Worm (Caenorhabditis elegans) whole organism, early embryonic: ENCODE measurements around the gene srz-6.

Experiments used
- F13C5.2 ChIP-seq: sonication (generic microtip); optimal IDR thresholded peaks from 2 replicates; lab custom pipeline; 2017; ENCODE audit warnings: mild to moderate bottlenecking, missing genetic modification characterization, inconsistent platforms, missing compliant biosample characterization
- aly-1 ChIP-seq: sonication (generic microtip); optimal IDR thresholded peaks from 2 replicates; lab custom pipeline; 2016; ENCODE audit warnings: missing genetic modification characterization, missing compliant biosample characterization
- ama-1 ChIP-seq: fragments of 150-350 bp; optimal IDR thresholded peaks from 2 replicates; lab custom pipeline; 2014
- ceh-13 ChIP-seq: fragments of 200-800 bp; sonication (Bioruptor generic); optimal IDR thresholded peaks from 2 replicates; lab custom pipeline; 2018; ENCODE audit warnings: mild to moderate bottlenecking, missing genetic modification characterization, missing compliant biosample characterization
- ceh-36 ChIP-seq: sonication (generic microtip); optimal IDR thresholded peaks from 2 replicates; lab custom pipeline; 2016; ENCODE audit warnings: missing genetic modification characterization, inconsistent platforms, missing compliant biosample characterization
- ets-7 ChIP-seq: sonication (generic microtip); optimal IDR thresholded peaks from 2 replicates; lab custom pipeline; 2016; ENCODE audit warnings: missing genotype, missing genetic modification characterization, missing compliant biosample characterization
- hmbx-1 ChIP-seq: sonication (generic microtip); optimal IDR thresholded peaks from 2 replicates; lab custom pipeline; 2016; ENCODE audit warnings: mild to moderate bottlenecking, missing genetic modification characterization, missing compliant biosample characterization
- hmg-4 ChIP-seq: fragments of 200-800 bp; sonication (Bioruptor generic); optimal IDR thresholded peaks from 2 replicates; lab custom pipeline; 2018; ENCODE audit warnings: mild to moderate bottlenecking, missing genetic modification characterization, missing compliant biosample characterization
- scrt-1 ChIP-seq: fragments of 200-800 bp; sonication (Bioruptor generic); IDR thresholded peaks from 2 replicates; pipeline ENCODE4 v1.3.6; 2022; ENCODE audit warnings: missing genetic modification characterization, missing compliant biosample characterization
- sea-1 ChIP-seq: fragments of 200-800 bp; sonication (Bioruptor generic); conservative IDR thresholded peaks from 2 replicates; pipeline ENCODE4 v1.3.6; 2022; ENCODE audit warnings: missing genetic modification characterization, missing compliant biosample characterization
- tbx-11 ChIP-seq: fragments of 200-800 bp; sonication (Bioruptor generic); IDR thresholded peaks from 2 replicates; pipeline ENCODE4 v1.3.6; 2022; ENCODE audit warnings: missing genetic modification characterization, missing compliant biosample characterization
- tbx-37 ChIP-seq: fragments of 200-800 bp; sonication (Bioruptor generic); conservative IDR thresholded peaks from 2 replicates; pipeline ENCODE4 v1.3.6; 2022; ENCODE audit warnings: missing genetic modification reagents, missing genetic modification characterization, missing compliant biosample characterization
- tra-4 ChIP-seq: sonication (generic microtip); optimal IDR thresholded peaks from 2 replicates; lab custom pipeline; 2017; ENCODE audit warnings: missing genetic modification characterization, missing compliant biosample characterization

DNA sequence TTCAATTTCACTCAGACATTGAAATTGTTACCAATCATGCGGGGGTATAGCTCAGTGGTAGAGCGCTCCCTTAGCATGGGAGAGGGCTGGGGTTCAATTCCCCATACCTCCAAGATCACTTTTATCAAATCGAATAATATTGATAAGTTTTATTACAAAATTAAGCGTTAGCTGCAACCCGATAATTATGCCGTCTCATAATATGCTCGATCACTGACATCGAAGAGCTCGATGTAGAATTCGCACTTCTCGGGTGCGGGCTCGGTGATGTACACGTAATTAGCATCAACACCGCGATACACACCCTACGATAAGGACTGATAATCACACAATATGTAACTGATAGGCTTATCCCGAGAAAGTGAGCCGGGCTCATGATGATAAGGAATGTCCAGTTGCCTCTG lies 50.6 kb downstream of the srz-6 start:
- no peak for TF ChIP-seq ama-1 (lab: Kevin White, UChicago)
- TF ChIP-seq tra-4 (tag; lab: Kevin White, UChicago) = no peak
- no peak for TF ChIP-seq tbx-11 (GFP tag; lab: Robert Waterston, UW)
- no peak for TF ChIP-seq ceh-13
- no peak for TF ChIP-seq F13C5.2 (tag; lab: Kevin White, UChicago)
- no peak for TF ChIP-seq aly-1
- TF ChIP-seq scrt-1 (GFP tag; lab: Robert Waterston, UW) = no peak
- TF ChIP-seq tbx-37 (GFP tag; lab: Robert Waterston, UW) = no peak
- TF ChIP-seq ets-7 (tag; lab: Kevin White, UChicago) = no peak
- TF ChIP-seq ceh-36 (tag; lab: Kevin White, UChicago) = no peak
- TF ChIP-seq sea-1 = no peak
- no peak for TF ChIP-seq hmbx-1 (tag; lab: Kevin White, UChicago)
- no peak for TF ChIP-seq hmg-4 (GFP tag; lab: Kevin White, UChicago)
